Worm (Caenorhabditis elegans): Measurements from ENCODE around the gene faah-5.

Gene faah-5

DNA sequence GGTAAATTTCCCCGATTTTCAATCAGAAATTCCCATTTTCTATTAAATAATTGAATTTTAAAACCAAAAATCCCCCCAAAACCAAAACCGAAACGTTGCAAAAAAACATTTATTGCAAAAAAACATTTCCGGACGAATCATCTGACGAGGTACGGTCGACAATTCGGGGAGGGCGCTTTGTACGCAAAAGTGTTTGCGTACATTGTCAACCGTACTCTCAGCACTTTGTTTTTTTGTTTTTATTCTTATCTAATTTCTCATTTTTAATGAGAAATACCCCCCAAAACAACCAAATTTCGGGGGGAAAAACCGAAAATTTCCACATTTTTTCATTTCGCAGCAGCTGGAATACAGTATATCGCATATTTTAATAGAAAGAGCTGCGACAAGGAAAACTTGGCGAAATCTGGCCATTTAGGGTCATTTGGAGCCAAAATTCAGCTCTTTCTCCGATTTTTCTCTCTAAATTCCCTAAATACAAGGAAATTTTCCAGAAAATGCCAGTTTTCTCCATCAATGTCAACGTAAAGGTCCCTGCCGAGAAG lies 43.5 kb downstream of the faah-5 start, which contains the start of gene mif-1 (continued):
- no peak for TF ChIP-seq unc-130 (GFP tag; optimal IDR thresholded peaks at IDR 0.05)
- TF ChIP-seq daf-19 (GFP tag; conservative IDR thresholded peaks at IDR 0.05): no peak
- peak in 1 of 2 experiments; percentile 82 for TF ChIP-seq unc-62 (GFP tag; optimal IDR thresholded peaks at IDR 0.05 in 1 of 2)
- no peak for TF ChIP-seq unc-62 (tag; optimal IDR thresholded peaks at IDR 0.05)
- no peak for TF ChIP-seq nhr-237 (tag; optimal IDR thresholded peaks at IDR 0.05)
- no peak for TF ChIP-seq lir-3 (tag; optimal IDR thresholded peaks at IDR 0.05)
- TF ChIP-seq arid-1 (GFP tag; conservative IDR thresholded peaks at IDR 0.05): no peak
- TF ChIP-seq egl-43 (GFP tag; IDR thresholded peaks at IDR 0.05): no peak
- no peak for TF ChIP-seq fos-1 (tag; optimal IDR thresholded peaks at IDR 0.05)
- no peak for TF ChIP-seq F49E8.2 (tag; optimal IDR thresholded peaks at IDR 0.05; ENCODE audit: borderline replicate concordance)
- no peak for TF ChIP-seq unc-39 (tag; optimal IDR thresholded peaks at IDR 0.05)
- TF ChIP-seq ceh-20 (GFP tag; IDR thresholded peaks at IDR 0.05): no peak
- TF ChIP-seq sdz-12 (GFP tag; optimal IDR thresholded peaks at IDR 0.05): no peak
- TF ChIP-seq ceh-32 (tag; optimal IDR thresholded peaks at IDR 0.05; ENCODE audit: poor library complexity): no peak
- no peak for TF ChIP-seq nhr-42 (GFP tag; IDR thresholded peaks at IDR 0.05)
- TF ChIP-seq php-3 (GFP tag; IDR thresholded peaks at IDR 0.05): no peak
- no peak for TF ChIP-seq ceh-44 (GFP tag; IDR thresholded peaks at IDR 0.05)
- TF ChIP-seq nhr-48 (tag; optimal IDR thresholded peaks at IDR 0.05): no peak
- no peak for TF ChIP-seq tag-97 (GFP tag; IDR thresholded peaks at IDR 0.05)
- peak; percentile 35 for TF ChIP-seq hlh-11 (tag; optimal IDR thresholded peaks at IDR 0.05)
- no peak for TF ChIP-seq aly-2 (tag; optimal IDR thresholded peaks at IDR 0.05)
- no peak for TF ChIP-seq ZK546.5 (tag; optimal IDR thresholded peaks at IDR 0.05)
- TF ChIP-seq hif-1 (tag; optimal IDR thresholded peaks at IDR 0.05): no peak

DNA sequence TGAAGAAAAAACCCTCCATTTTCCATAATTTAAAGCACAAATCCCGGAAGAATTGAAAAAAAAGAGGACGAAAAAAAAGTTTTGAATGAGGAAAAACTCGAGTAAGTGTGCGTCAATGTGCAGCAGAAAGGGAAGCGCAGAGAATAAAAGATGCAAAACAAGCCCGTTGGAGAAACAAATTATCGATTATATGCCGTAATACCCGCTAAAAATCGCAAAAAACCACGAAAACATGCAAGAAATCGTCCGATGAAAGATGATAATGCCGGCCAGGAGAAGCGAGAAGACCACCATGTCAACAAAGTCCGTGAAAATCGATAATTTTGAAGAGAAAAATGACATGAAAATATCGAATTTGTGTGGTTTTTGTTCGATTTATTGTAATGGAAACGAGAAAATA lies 44.2 kb downstream of the faah-5 start:
- TF ChIP-seq mxl-2 (GFP tag; conservative IDR thresholded peaks at IDR 0.05): no peak
- TF ChIP-seq unc-62 (GFP tag; optimal IDR thresholded peaks at IDR 0.05 in 1 of 2): peak in 1 of 2 experiments; percentile 43
- no peak for TF ChIP-seq unc-62 (tag; optimal IDR thresholded peaks at IDR 0.05)
- peak in 1 of 2 experiments; percentile 9 for TF ChIP-seq lsy-2 (tag; optimal IDR thresholded peaks at IDR 0.05)
- no peak for TF ChIP-seq nhr-76 (tag; optimal IDR thresholded peaks at IDR 0.05)
- TF ChIP-seq ceh-28 (tag; optimal IDR thresholded peaks at IDR 0.05): peak; percentile 48

DNA sequence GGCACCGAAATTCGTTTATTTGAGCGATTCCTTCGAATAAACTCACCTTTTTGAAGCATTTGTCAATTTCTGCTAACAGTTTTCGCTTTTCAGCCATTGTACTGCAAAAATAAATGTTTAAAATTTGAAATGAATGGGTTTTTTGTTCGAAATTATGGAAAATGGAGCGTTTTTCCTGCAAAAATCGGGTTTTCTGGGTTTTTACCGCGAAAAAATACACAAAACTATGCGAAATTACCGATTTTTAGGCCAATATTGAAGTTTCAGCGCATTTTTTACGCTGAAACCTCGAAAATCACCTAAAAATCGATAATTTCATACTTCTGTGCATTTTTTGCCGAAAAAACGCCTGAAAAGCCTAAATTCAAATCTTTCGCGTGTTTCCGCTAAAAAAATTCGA lies 44.9 kb downstream of the faah-5 start, which contains the start of gene ntl-3:
TSS of gene ntl-3 (minus strand) at position 101 of the 400 bp plus-strand sequence.
- TF ChIP-seq saeg-2 (GFP tag; IDR thresholded peaks at IDR 0.05) (no peak), aha-1 (tag) (peak; percentile 73)

DNA sequence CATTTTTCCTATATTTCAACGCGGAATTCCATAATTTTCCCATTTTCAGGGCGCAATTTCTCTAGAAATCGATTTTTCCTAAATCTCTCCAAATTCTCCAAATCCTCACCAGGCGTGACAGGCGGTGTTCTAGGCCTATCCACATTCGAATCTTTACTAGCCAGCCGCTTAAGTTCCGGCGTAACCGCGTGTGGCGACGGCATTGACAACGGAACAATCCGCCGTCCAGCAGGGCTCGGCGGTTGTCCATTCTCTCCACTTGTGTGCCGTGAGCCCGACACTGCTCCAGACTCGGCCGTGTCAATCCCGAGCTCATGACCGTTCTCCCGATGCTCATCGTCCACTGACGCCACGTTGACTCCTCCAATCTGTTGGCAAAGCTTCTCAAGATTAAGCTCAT lies 48.2 kb downstream of the faah-5 start:
- TF ChIP-seq ces-1 (GFP tag; optimal IDR thresholded peaks at IDR 0.05): no peak
- no peak for TF ChIP-seq ZK337.2 (GFP tag; IDR thresholded peaks at IDR 0.05)
- no peak for TF ChIP-seq sdz-12 (GFP tag; optimal IDR thresholded peaks at IDR 0.05)
- TF ChIP-seq T20F7.1 (GFP tag; optimal IDR thresholded peaks at IDR 0.05): no peak
- no peak for TF ChIP-seq cey-2 (tag; optimal IDR thresholded peaks at IDR 0.05; ENCODE audit: borderline replicate concordance, insufficient read depth)
- TF ChIP-seq unc-130 (GFP tag; optimal IDR thresholded peaks at IDR 0.05): no peak
- TF ChIP-seq dmd-8 (GFP tag; IDR thresholded peaks at IDR 0.05): no peak
- TF ChIP-seq unc-62 (GFP tag; optimal IDR thresholded peaks at IDR 0.05 in 1 of 2): peak in 1 of 2 experiments; percentile 72
- no peak for TF ChIP-seq unc-62 (tag; optimal IDR thresholded peaks at IDR 0.05)
- TF ChIP-seq F26F4.8 (GFP tag; conservative IDR thresholded peaks at IDR 0.05): no peak
- TF ChIP-seq ceh-82 (tag; optimal IDR thresholded peaks at IDR 0.05): no peak
- TF ChIP-seq set-16 (GFP tag; IDR thresholded peaks at IDR 0.05): peak; percentile 56; the same call in 1 of the 2 replicates

Measured in whole organism, L4 larva.